Worm (Caenorhabditis elegans): ENCODE results near the gene acs-9.

DNA sequence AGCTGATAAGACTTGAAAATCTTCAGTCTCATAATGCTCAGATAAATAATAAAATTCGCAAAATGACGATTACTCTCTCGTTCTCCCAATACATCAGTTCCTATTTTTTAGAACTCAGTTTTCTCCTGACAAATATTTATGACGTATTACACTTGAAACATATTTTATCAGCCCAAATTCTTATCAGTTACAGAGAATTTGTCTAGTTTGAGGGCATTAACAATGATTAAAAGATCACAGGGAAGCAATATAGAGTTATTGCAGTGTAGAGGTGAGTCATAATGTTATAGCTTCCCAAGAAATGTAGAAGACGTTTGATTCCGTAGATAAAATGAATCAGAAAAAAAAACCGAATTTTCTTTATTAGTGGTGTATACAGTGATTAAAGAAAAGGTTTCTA lies 39.1 kb upstream of the acs-9 start:
- no peak for TF ChIP-seq ama-1 (optimal IDR thresholded peaks at IDR 0.05)
- no peak for TF ChIP-seq tra-4 (tag; optimal IDR thresholded peaks at IDR 0.05)
- TF ChIP-seq pes-1 (GFP tag; IDR thresholded peaks at IDR 0.05) = no peak
- TF ChIP-seq ceh-36 (tag; optimal IDR thresholded peaks at IDR 0.05) = no peak
- TF ChIP-seq ets-7 (tag; optimal IDR thresholded peaks at IDR 0.05) = no peak
- TF ChIP-seq flt-1 (GFP tag; IDR thresholded peaks at IDR 0.05) = no peak
- no peak for TF ChIP-seq tbx-11 (GFP tag; IDR thresholded peaks at IDR 0.05)
- no peak for TF ChIP-seq hmg-4 (GFP tag; optimal IDR thresholded peaks at IDR 0.05)
- TF ChIP-seq F13C5.2 (tag; optimal IDR thresholded peaks at IDR 0.05) = no peak
- no peak for TF ChIP-seq scrt-1 (GFP tag; IDR thresholded peaks at IDR 0.05)
- TF ChIP-seq hmbx-1 (tag; optimal IDR thresholded peaks at IDR 0.05) = no peak
- no peak for TF ChIP-seq aly-1 (tag; optimal IDR thresholded peaks at IDR 0.05)
- no peak for TF ChIP-seq hnd-1 (tag; optimal IDR thresholded peaks at IDR 0.05)
- TF ChIP-seq ceh-13 (GFP tag; optimal IDR thresholded peaks at IDR 0.05) = no peak
